Worm (Caenorhabditis elegans) whole organism, young adult: ENCODE results near the gene mlc-3.

ENCODE experiments used
- B0261.1 ChIP-seq: sonication (generic microtip); optimal IDR thresholded peaks from 2 replicates; lab custom pipeline; 2016; ENCODE audit warnings: mild to moderate bottlenecking, missing genetic modification characterization, moderate library complexity, missing compliant biosample characterization
- B0336.3 ChIP-seq: fragments of 200-800 bp; sonication (Bioruptor generic); IDR thresholded peaks from 2 replicates; pipeline ENCODE4 v1.3.6; 2022; ENCODE audit warnings: missing genetic modification characterization, missing compliant biosample characterization
- C06A6.2 ChIP-seq: fragments of 200-800 bp; sonication (Bioruptor generic); conservative IDR thresholded peaks from 2 replicates; pipeline ENCODE4 v1.3.6; 2022; ENCODE audit warnings: missing genetic modification characterization, missing compliant biosample characterization
- C17E4.6 ChIP-seq: fragments of 200-800 bp; sonication (Bioruptor generic); IDR thresholded peaks from 2 replicates; pipeline ENCODE4 v1.3.6; 2022; ENCODE audit warnings: missing genetic modification reagents, missing genetic modification characterization, missing compliant biosample characterization
- D2030.7 ChIP-seq: fragments of 200-800 bp; sonication (Bioruptor generic); IDR thresholded peaks from 2 replicates; pipeline ENCODE4 v1.3.6; 2022; ENCODE audit warnings: missing genetic modification reagents, missing genetic modification characterization, missing compliant biosample characterization
- F22D6.2 ChIP-seq: sonication (generic microtip); optimal IDR thresholded peaks from 2 replicates; lab custom pipeline; 2016; ENCODE audit warnings: mild to moderate bottlenecking, missing genetic modification characterization, missing compliant biosample characterization
- F52B5.7 ChIP-seq: sonication (generic microtip); optimal IDR thresholded peaks from 2 replicates; lab custom pipeline; 2016; ENCODE audit warnings: mild to moderate bottlenecking, missing genetic modification characterization, missing compliant biosample characterization
- F55B11.4 ChIP-seq: sonication (generic microtip); optimal IDR thresholded peaks from 2 replicates; lab custom pipeline; 2016; ENCODE audit warnings: missing compliant biosample characterization, missing genetic modification characterization, borderline replicate concordance; ENCODE audit not compliant: insufficient read depth
- K11D2.4 ChIP-seq: fragments of 200-800 bp; sonication (Bioruptor generic); IDR thresholded peaks from 2 replicates; pipeline ENCODE4 v1.3.6; 2022; ENCODE audit warnings: missing genetic modification reagents, missing genetic modification characterization, missing compliant biosample characterization
- T07F8.4 ChIP-seq: sonication (generic microtip); optimal IDR thresholded peaks from 2 replicates; lab custom pipeline; 2016; ENCODE audit warnings: mild to moderate bottlenecking, missing genetic modification characterization, moderate library complexity, missing compliant biosample characterization
- T26A5.8 ChIP-seq: sonication (generic microtip); optimal IDR thresholded peaks from 2 replicates; lab custom pipeline; 2016; ENCODE audit warnings: missing genetic modification characterization, missing compliant biosample characterization
- Y53G8AR.9 ChIP-seq: fragments of 200-800 bp; sonication (Bioruptor generic); conservative IDR thresholded peaks from 2 replicates; pipeline ENCODE4 v1.3.6; 2022; ENCODE audit warnings: missing genetic modification reagents, missing genetic modification characterization, missing compliant biosample characterization
- Y56A3A.18 ChIP-seq: fragments of 200-800 bp; sonication (Bioruptor generic); IDR thresholded peaks from 2 replicates; pipeline ENCODE4 v1.3.6; 2022; ENCODE audit warnings: missing genetic modification reagents, missing genetic modification characterization, missing compliant biosample characterization
- aptf-2 ChIP-seq: fragments of 200-800 bp; sonication (Bioruptor generic); conservative IDR thresholded peaks from 2 replicates; pipeline ENCODE4 v1.3.6; 2022; ENCODE audit warnings: missing genetic modification reagents, missing genetic modification characterization, missing compliant biosample characterization
- aptf-3 ChIP-seq: fragments of 200-800 bp; sonication (Bioruptor generic); IDR thresholded peaks from 2 replicates; pipeline ENCODE4 v1.3.6; 2022; ENCODE audit warnings: missing genetic modification characterization, missing compliant biosample characterization
- attf-3 ChIP-seq: fragments of 200-800 bp; sonication (Bioruptor generic); conservative IDR thresholded peaks from 2 replicates; pipeline ENCODE4 v1.3.6; 2022; ENCODE audit warnings: missing genetic modification reagents, missing genetic modification characterization, missing compliant biosample characterization
- attf-5 ChIP-seq: fragments of 200-800 bp; sonication (Bioruptor generic); optimal IDR thresholded peaks from 2 replicates; lab custom pipeline; 2018; ENCODE audit warnings: mild to moderate bottlenecking, missing genetic modification characterization, missing compliant biosample characterization
- bed-1 ChIP-seq: fragments of 200-800 bp; sonication (Bioruptor generic); IDR thresholded peaks from 2 replicates; pipeline ENCODE4 v1.3.6; 2022; ENCODE audit warnings: missing genetic modification reagents, missing genetic modification characterization, missing compliant biosample characterization
- ccch-3 ChIP-seq: fragments of 200-800 bp; sonication (Bioruptor generic); optimal IDR thresholded peaks from 2 replicates; lab custom pipeline; 2018; ENCODE audit warnings: mild to moderate bottlenecking, missing genetic modification characterization, missing compliant biosample characterization
- ceh-27 ChIP-seq: fragments of 200-800 bp; sonication (Bioruptor generic); optimal IDR thresholded peaks from 2 replicates; lab custom pipeline; 2018; ENCODE audit warnings: mild to moderate bottlenecking, missing genetic modification characterization, moderate library complexity, missing compliant biosample characterization
- ceh-40 ChIP-seq: fragments of 200-800 bp; sonication (Bioruptor generic); IDR thresholded peaks from 2 replicates; pipeline ENCODE4 v1.3.6; 2022; ENCODE audit warnings: missing genetic modification characterization, missing compliant biosample characterization
- ceh-58 ChIP-seq: fragments of 200-800 bp; sonication (Bioruptor generic); IDR thresholded peaks from 2 replicates; pipeline ENCODE4 v1.3.6; 2022; ENCODE audit warnings: missing genetic modification characterization, missing compliant biosample characterization
- ceh-91 ChIP-seq: fragments of 200-800 bp; sonication (Bioruptor generic); IDR thresholded peaks from 2 replicates; pipeline ENCODE4 v1.3.6; 2022; ENCODE audit warnings: missing genetic modification reagents, missing genetic modification characterization, missing compliant biosample characterization
- chd-7 ChIP-seq: sonication (generic microtip); optimal IDR thresholded peaks from 2 replicates; lab custom pipeline; 2016; ENCODE audit warnings: mild to moderate bottlenecking, missing genetic modification characterization, moderate library complexity, missing compliant biosample characterization
- egl-18 ChIP-seq: fragments of 200-800 bp; sonication (Bioruptor generic); IDR thresholded peaks from 2 replicates; pipeline ENCODE4 v1.3.6; 2022; ENCODE audit warnings: missing genetic modification reagents, missing genetic modification characterization, missing compliant biosample characterization
- egrh-3 ChIP-seq: fragments of 200-800 bp; sonication (Bioruptor generic); IDR thresholded peaks from 2 replicates; pipeline ENCODE4 v1.3.6; 2022; ENCODE audit warnings: missing genetic modification reagents, missing genetic modification characterization, missing compliant biosample characterization
- ets-4 ChIP-seq: fragments of 200-800 bp; sonication (Bioruptor generic); optimal IDR thresholded peaks from 2 replicates; lab custom pipeline; 2018; ENCODE audit warnings: mild to moderate bottlenecking, missing genetic modification characterization, missing compliant biosample characterization
- gei-17 ChIP-seq: fragments of 200-800 bp; sonication (Bioruptor generic); optimal IDR thresholded peaks from 2 replicates; lab custom pipeline; 2018; ENCODE audit warnings: mild to moderate bottlenecking, missing genetic modification characterization, missing compliant biosample characterization
- him-1 ChIP-seq: sonication (generic microtip); optimal IDR thresholded peaks from 2 replicates; lab custom pipeline; 2016; ENCODE audit warnings: missing genotype, missing genetic modification reagents, missing genetic modification characterization, missing compliant biosample characterization
- hlh-12 ChIP-seq: sonication (generic microtip); optimal IDR thresholded peaks from 2 replicates; lab custom pipeline; 2016; ENCODE audit warnings: missing genetic modification characterization, missing compliant biosample characterization
- hmg-20 ChIP-seq: fragments of 200-800 bp; sonication (Bioruptor generic); IDR thresholded peaks from 2 replicates; pipeline ENCODE4 v1.3.6; 2022; ENCODE audit warnings: missing genetic modification reagents, missing genetic modification characterization, missing compliant biosample characterization
- lin-54 ChIP-seq: fragments of 200-800 bp; sonication (Bioruptor generic); optimal IDR thresholded peaks from 2 replicates; lab custom pipeline; 2018; ENCODE audit warnings: mild to moderate bottlenecking, missing genetic modification characterization, missing compliant biosample characterization
- lir-1 ChIP-seq: fragments of 200-800 bp; sonication (Bioruptor generic); conservative IDR thresholded peaks from 2 replicates; pipeline ENCODE4 v1.3.6; 2022; ENCODE audit warnings: missing genetic modification reagents, missing genetic modification characterization, missing compliant biosample characterization
- lsl-1 ChIP-seq: fragments of 200-800 bp; sonication (Bioruptor generic); optimal IDR thresholded peaks from 2 replicates; lab custom pipeline; 2018; ENCODE audit warnings: mild to moderate bottlenecking, missing genetic modification characterization, moderate library complexity, missing compliant biosample characterization
- madf-10 ChIP-seq: sonication (generic microtip); optimal IDR thresholded peaks from 2 replicates; lab custom pipeline; 2016; ENCODE audit warnings: mild to moderate bottlenecking, missing genetic modification characterization, missing compliant biosample characterization
- madf-6 ChIP-seq: fragments of 200-800 bp; sonication (Bioruptor generic); IDR thresholded peaks from 2 replicates; pipeline ENCODE4 v1.3.6; 2022; ENCODE audit warnings: missing genetic modification reagents, missing genetic modification characterization, missing compliant biosample characterization
- mxl-1 ChIP-seq: sonication (generic microtip); optimal IDR thresholded peaks from 2 replicates; lab custom pipeline; 2016; ENCODE audit warnings: missing genetic modification characterization, missing compliant biosample characterization
- nfya-2 ChIP-seq: fragments of 200-800 bp; sonication (Bioruptor generic); IDR thresholded peaks from 2 replicates; pipeline ENCODE4 v1.3.6; 2022; ENCODE audit warnings: missing genetic modification reagents, missing genetic modification characterization, missing compliant biosample characterization
- nfyb-1 ChIP-seq: fragments of 200-800 bp; sonication (Bioruptor generic); IDR thresholded peaks from 2 replicates; pipeline ENCODE4 v1.3.6; 2022; ENCODE audit warnings: missing genetic modification reagents, missing genetic modification characterization, missing compliant biosample characterization
- nhr-120 ChIP-seq: fragments of 200-800 bp; sonication (Bioruptor generic); IDR thresholded peaks from 2 replicates; pipeline ENCODE4 v1.3.6; 2022; ENCODE audit warnings: missing genetic modification characterization, missing compliant biosample characterization
- pha-4 ChIP-seq: fragments of 150-350 bp; sonication (generic microtip); optimal IDR thresholded peaks from 2 replicates; lab custom pipeline; 2014; ENCODE audit warnings: missing biosample characterization, missing genetic modification reagents, missing genetic modification characterization
- repo-1 ChIP-seq: sonication (generic microtip); optimal IDR thresholded peaks from 2 replicates; lab custom pipeline; 2017; ENCODE audit warnings: mild to moderate bottlenecking, missing genetic modification characterization, missing compliant biosample characterization
- snpc-4 ChIP-seq, 5 experiments: fragments of 150-350 bp in 1 of 5; sonication (generic microtip) in 4 of 5; optimal IDR thresholded peaks; 2 replicates each; lab custom pipeline; 2014 to 2018; ENCODE audit warnings: missing genetic modification characterization in 5 of 5, missing biosample characterization in 3 of 5, antibody characterized with exemption in 2 of 5, mild to moderate bottlenecking in 2 of 5, missing compliant biosample characterization in 2 of 5, missing genotype in 2 of 5, moderate library complexity in 2 of 5, missing genetic modification reagents in 1 of 5
- tbx-9 ChIP-seq: sonication (generic microtip); optimal IDR thresholded peaks from 2 replicates; lab custom pipeline; 2016; ENCODE audit warnings: borderline replicate concordance, missing genetic modification characterization, inconsistent platforms, missing compliant biosample characterization
- tlf-1 ChIP-seq: fragments of 200-800 bp; sonication (Bioruptor generic); optimal IDR thresholded peaks from 2 replicates; lab custom pipeline; 2018; ENCODE audit warnings: mild to moderate bottlenecking, missing genetic modification characterization, missing compliant biosample characterization
- zfh-2 ChIP-seq: fragments of 200-800 bp; sonication (Bioruptor generic); conservative IDR thresholded peaks from 2 replicates; pipeline ENCODE4 v1.3.6; 2022; ENCODE audit warnings: missing genetic modification reagents, missing genetic modification characterization, missing compliant biosample characterization
- ztf-18 ChIP-seq: sonication (generic microtip); optimal IDR thresholded peaks from 2 replicates; lab custom pipeline; 2016; ENCODE audit warnings: missing genotype, mild to moderate bottlenecking, missing genetic modification characterization, missing compliant biosample characterization
- ztf-22 ChIP-seq: fragments of 200-800 bp; sonication (Bioruptor generic); optimal IDR thresholded peaks from 2 replicates; lab custom pipeline; 2018; ENCODE audit warnings: mild to moderate bottlenecking, missing genetic modification characterization, moderate library complexity, missing compliant biosample characterization
- ztf-26 ChIP-seq: sonication (generic microtip); optimal IDR thresholded peaks from 2 replicates; lab custom pipeline; 2017; ENCODE audit warnings: missing genetic modification characterization, missing compliant biosample characterization
- ztf-6 ChIP-seq: fragments of 200-800 bp; sonication (Bioruptor generic); IDR thresholded peaks from 2 replicates; pipeline ENCODE4 v1.3.6; 2022; ENCODE audit warnings: missing genetic modification reagents, missing genetic modification characterization, missing compliant biosample characterization

Gene mlc-3

ce11 chrIII:5550844-5551243 is 14.0 kb upstream of the mlc-3 start (continued):
- TF ChIP-seq lir-1 (GFP tag; lab: Robert Waterston, UW) (0 out of 2 replicates have a peak, but pooled peaks have one; percentile 28), tlf-1 (GFP tag; lab: Kevin White, UChicago) (peak; percentile 64), ceh-40 (no peak), K11D2.4 (GFP tag; lab: Robert Waterston, UW) (no peak), T26A5.8 (tag; lab: Kevin White, UChicago) (no peak), madf-6 (no peak), Y53G8AR.9 (GFP tag; lab: Robert Waterston, UW) (peak; percentile 63; the same call in 1 of the 2 replicates), repo-1 (tag; lab: Kevin White, UChicago) (peak; percentile 39), C17E4.6 (GFP tag; lab: Robert Waterston, UW) (no peak), D2030.7 (GFP tag; lab: Robert Waterston, UW) (no peak), him-1 (tag; lab: Kevin White, UChicago) (no peak), aptf-2 (0 out of 2 replicates have a peak, but pooled peaks have one; percentile 4), gei-17 (no peak), pha-4 (tag; lab: Kevin White, UChicago) (no peak), aptf-3 (GFP tag; lab: Robert Waterston, UW) (no peak), nfya-2 (GFP tag; lab: Robert Waterston, UW) (no peak), ztf-18 (tag; lab: Kevin White, UChicago) (no peak), hmg-20 (GFP tag; lab: Robert Waterston, UW) (no peak), chd-7 (tag; lab: Kevin White, UChicago) (no peak), ztf-26 (tag; lab: Kevin White, UChicago) (no peak), madf-10 (tag; lab: Kevin White, UChicago) (peak; percentile 43), bed-1 (GFP tag; lab: Robert Waterston, UW) (no peak), F55B11.4 (tag; lab: Kevin White, UChicago) (no peak), egl-18 (GFP tag; lab: Robert Waterston, UW) (no peak), ccch-3 (GFP tag; lab: Kevin White, UChicago) (no peak), Y56A3A.18 (GFP tag; lab: Robert Waterston, UW) (0 out of 2 replicates have a peak, but pooled peaks have one; percentile 33), egrh-3 (GFP tag; lab: Robert Waterston, UW) (no peak), ceh-91 (GFP tag; lab: Robert Waterston, UW) (no peak), lin-54 (no peak), ztf-22 (GFP tag; lab: Kevin White, UChicago) (no peak), attf-3 (GFP tag; lab: Robert Waterston, UW) (no peak; the same call in 1 of the 2 replicates), ztf-6 (GFP tag; lab: Robert Waterston, UW) (no peak), ets-4 (GFP tag; lab: Kevin White, UChicago) (no peak), snpc-4 (GFP tag; optimal IDR thresholded peaks at IDR 0.05; lab: Kevin White, UChicago) (no peak), snpc-4 (tag; optimal IDR thresholded peaks at IDR 0.05; lab: Kevin White, UChicago) (no peak), F22D6.2 (tag; lab: Kevin White, UChicago) (no peak), ceh-27 (GFP tag; lab: Kevin White, UChicago) (no peak), lsl-1 (no peak), F52B5.7 (tag; lab: Kevin White, UChicago) (no peak), attf-5 (GFP tag; lab: Kevin White, UChicago) (peak; percentile 8), T07F8.4 (tag; lab: Kevin White, UChicago) (no peak), B0261.1 (no peak), zfh-2 (no peak), tbx-9 (tag; lab: Kevin White, UChicago) (no peak), hlh-12 (tag; lab: Kevin White, UChicago) (no peak), C06A6.2 (GFP tag; lab: Robert Waterston, UW) (no peak), B0336.3 (GFP tag; lab: Robert Waterston, UW) (peak; percentile 82), nfyb-1 (GFP tag; lab: Robert Waterston, UW) (peak; percentile 44), nhr-120 (GFP tag; lab: Robert Waterston, UW) (no peak), ceh-58 (no peak), mxl-1 (tag; lab: Kevin White, UChicago) (no peak)
